Worm (Caenorhabditis elegans) whole organism, L4 larva: Measurements from ENCODE around the gene fbxa-63.

Source experiments
- F26F4.8 ChIP-seq: fragments of 200-800 bp; sonication (Bioruptor generic); conservative IDR thresholded peaks from 2 replicates; pipeline ENCODE4 v1.3.6; 2022; ENCODE audit warnings: missing genetic modification characterization, missing compliant biosample characterization
- F37D6.2 ChIP-seq: sonication (generic microtip); optimal IDR thresholded peaks from 2 replicates; lab custom pipeline; 2016; ENCODE audit warnings: mild to moderate bottlenecking, missing genetic modification characterization, missing compliant biosample characterization
- F49E8.2 ChIP-seq: sonication (generic microtip); optimal IDR thresholded peaks from 2 replicates; lab custom pipeline; 2016; ENCODE audit warnings: missing compliant biosample characterization, mild to moderate bottlenecking, missing genetic modification characterization, borderline replicate concordance
- R02D3.7 ChIP-seq: fragments of 150-350 bp; sonication (generic microtip); optimal IDR thresholded peaks from 3 replicates; lab custom pipeline; 2014; ENCODE audit warnings: missing biosample characterization, missing genetic modification characterization
- Y105C5A.15 ChIP-seq: fragments of 200-800 bp; sonication (Bioruptor generic); IDR thresholded peaks from 2 replicates; pipeline ENCODE4 v1.3.6; 2022; ENCODE audit warnings: missing genetic modification characterization, missing compliant biosample characterization
- Y48G9A.11 ChIP-seq: fragments of 200-800 bp; sonication (Bioruptor generic); IDR thresholded peaks from 2 replicates; pipeline ENCODE4 v1.3.6; 2022; ENCODE audit warnings: missing genetic modification reagents, missing genetic modification characterization, missing compliant biosample characterization
- Y5F2A.4 ChIP-seq: fragments of 200-800 bp; sonication (Bioruptor generic); optimal IDR thresholded peaks from 2 replicates; lab custom pipeline; 2018; ENCODE audit warnings: mild to moderate bottlenecking, missing genetic modification characterization, missing compliant biosample characterization
- Y75B8A.6 ChIP-seq: fragments of 200-800 bp; sonication (Bioruptor generic); IDR thresholded peaks from 2 replicates; pipeline ENCODE4 v1.3.6; 2022; ENCODE audit warnings: missing genetic modification reagents, missing genetic modification characterization, missing compliant biosample characterization
- ZK337.2 ChIP-seq: fragments of 200-800 bp; sonication (Bioruptor generic); IDR thresholded peaks from 2 replicates; pipeline ENCODE4 v1.3.6; 2022; ENCODE audit warnings: missing genetic modification reagents, missing genetic modification characterization, missing compliant biosample characterization
- ZK546.5 ChIP-seq, 2 experiments: sonication (generic microtip); optimal IDR thresholded peaks; 2 replicates each; lab custom pipeline; 2017; ENCODE audit warnings: missing biosample characterization in 2 of 2, missing genetic modification characterization in 2 of 2
- aha-1 ChIP-seq: fragments of 150-350 bp; peaks from one replicate; lab custom pipeline; 2014; ENCODE audit warnings: missing biosample characterization, missing genetic modification characterization
- arid-1 ChIP-seq: fragments of 200-800 bp; sonication (Bioruptor generic); conservative IDR thresholded peaks from 2 replicates; pipeline ENCODE4 v1.3.6; 2022; ENCODE audit warnings: missing genetic modification reagents, missing genetic modification characterization, missing compliant biosample characterization
- attf-4 ChIP-seq: sonication (generic microtip); optimal IDR thresholded peaks from 3 replicates; lab custom pipeline; 2017; ENCODE audit warnings: missing biosample characterization, missing genetic modification characterization
- ceh-28 ChIP-seq: fragments of 150-350 bp; optimal IDR thresholded peaks from 2 replicates; lab custom pipeline; 2014; ENCODE audit warnings: missing biosample characterization, missing genetic modification reagents, missing genetic modification characterization
- ceh-32 ChIP-seq: sonication (generic microtip); optimal IDR thresholded peaks from 2 replicates; lab custom pipeline; 2016; ENCODE audit warnings: mild to moderate bottlenecking, missing genetic modification characterization, missing compliant biosample characterization; ENCODE audit not compliant: poor library complexity
- ceh-44 ChIP-seq: fragments of 200-800 bp; sonication (Bioruptor generic); IDR thresholded peaks from 2 replicates; pipeline ENCODE4 v1.3.6; 2022; ENCODE audit warnings: missing genetic modification reagents, missing genetic modification characterization, missing compliant biosample characterization
- daf-16 ChIP-seq, 3 experiments: sonication (generic microtip); optimal IDR thresholded peaks; 2 replicates each; lab custom pipeline; 2016 to 2017; ENCODE audit warnings: missing genetic modification characterization in 3 of 3, missing genetic modification reagents in 3 of 3, mild to moderate bottlenecking in 2 of 3, missing compliant biosample characterization in 2 of 3, missing biosample characterization in 1 of 3, moderate library complexity in 1 of 3
- daf-19 ChIP-seq: fragments of 200-800 bp; sonication (Bioruptor generic); conservative IDR thresholded peaks from 2 replicates; pipeline ENCODE4 v1.3.6; 2022; ENCODE audit warnings: missing genetic modification characterization, missing compliant biosample characterization
- daf-8 ChIP-seq: fragments of 200-800 bp; sonication (Bioruptor generic); IDR thresholded peaks from 2 replicates; pipeline ENCODE4 v1.3.6; 2022; ENCODE audit warnings: missing genetic modification characterization, missing compliant biosample characterization
- dmd-6 ChIP-seq: fragments of 200-800 bp; sonication (Bioruptor generic); IDR thresholded peaks from 2 replicates; pipeline ENCODE4 v1.3.6; 2022; ENCODE audit warnings: missing genetic modification reagents, missing genetic modification characterization, missing compliant biosample characterization
- duxl-1 ChIP-seq: sonication (generic microtip); optimal IDR thresholded peaks from 2 replicates; lab custom pipeline; 2016; ENCODE audit warnings: mild to moderate bottlenecking, missing genetic modification characterization, moderate library complexity, missing compliant biosample characterization; ENCODE audit not compliant: poor library complexity
- egl-27 ChIP-seq: sonication (generic microtip); optimal IDR thresholded peaks from 3 replicates; lab custom pipeline; 2017; ENCODE audit warnings: missing biosample characterization, missing genetic modification reagents, missing genetic modification characterization
- egl-43 ChIP-seq: fragments of 200-800 bp; sonication (Bioruptor generic); IDR thresholded peaks from 2 replicates; pipeline ENCODE4 v1.3.6; 2022; ENCODE audit warnings: missing genetic modification reagents, missing genetic modification characterization, missing compliant biosample characterization
- hlh-11 ChIP-seq: fragments of 200-800 bp; sonication (Bioruptor generic); optimal IDR thresholded peaks from 2 replicates; lab custom pipeline; 2018; ENCODE audit warnings: mild to moderate bottlenecking, missing genetic modification characterization, missing compliant biosample characterization
- hlh-30 ChIP-seq: sonication (generic microtip); optimal IDR thresholded peaks from 2 replicates; lab custom pipeline; 2017; ENCODE audit warnings: antibody characterized with exemption, mild to moderate bottlenecking, missing genetic modification characterization, missing compliant biosample characterization; ENCODE audit not compliant: insufficient read depth
- jun-1 ChIP-seq: fragments of 150-350 bp; optimal IDR thresholded peaks from 2 replicates; lab custom pipeline; 2014; ENCODE audit warnings: missing biosample characterization, missing genetic modification reagents, missing genetic modification characterization
- lin-15B ChIP-seq: fragments of 150-350 bp; sonication (generic microtip); optimal IDR thresholded peaks from 3 replicates; lab custom pipeline; 2014; ENCODE audit warnings: missing biosample characterization, missing genetic modification characterization
- lin-29 ChIP-seq: fragments of 200-800 bp; sonication (Bioruptor generic); IDR thresholded peaks from 2 replicates; pipeline ENCODE4 v1.3.6; 2022; ENCODE audit warnings: missing genetic modification reagents, missing genetic modification characterization, missing compliant biosample characterization
- lin-38 ChIP-seq: fragments of 200-800 bp; sonication (Bioruptor generic); IDR thresholded peaks from 2 replicates; pipeline ENCODE4 v1.3.6; 2022; ENCODE audit warnings: missing genetic modification reagents, missing genetic modification characterization, missing compliant biosample characterization
- lsy-2 ChIP-seq, 2 experiments: fragments of 150-350 bp in 1 of 2; sonication (generic microtip) in 1 of 2; optimal IDR thresholded peaks; 2 replicates each; lab custom pipeline; 2014 to 2017; ENCODE audit warnings: missing biosample characterization in 2 of 2, missing genetic modification characterization in 2 of 2
- mdl-1 ChIP-seq, 2 experiments: fragments of 150-350 bp in 1 of 2; sonication (generic microtip) in 1 of 2; optimal IDR thresholded peaks; 2 replicates each; lab custom pipeline; 2014 to 2017; ENCODE audit warnings: missing biosample characterization in 2 of 2, missing genetic modification characterization in 2 of 2
- nhr-102 ChIP-seq: sonication (generic microtip); optimal IDR thresholded peaks from 2 replicates; lab custom pipeline; 2016; ENCODE audit warnings: mild to moderate bottlenecking, missing genetic modification characterization, moderate library complexity, missing compliant biosample characterization
- nhr-111 ChIP-seq: fragments of 200-800 bp; sonication (Bioruptor generic); optimal IDR thresholded peaks from 2 replicates; lab custom pipeline; 2018; ENCODE audit warnings: mild to moderate bottlenecking, missing genetic modification characterization, missing compliant biosample characterization
- nhr-25 ChIP-seq: sonication (generic microtip); optimal IDR thresholded peaks from 2 replicates; lab custom pipeline; 2017; ENCODE audit warnings: missing genetic modification characterization, mild to moderate bottlenecking, missing compliant biosample characterization, antibody characterized with exemption, moderate library complexity, borderline replicate concordance; ENCODE audit not compliant: insufficient read depth
- nhr-28 ChIP-seq: fragments of 150-350 bp; optimal IDR thresholded peaks from 2 replicates; lab custom pipeline; 2014; ENCODE audit warnings: missing biosample characterization, missing genetic modification characterization
- nhr-77 ChIP-seq: fragments of 150-350 bp; optimal IDR thresholded peaks from 2 replicates; lab custom pipeline; 2014; ENCODE audit warnings: missing biosample characterization, missing genetic modification characterization
- pha-4 ChIP-seq, 2 experiments: fragments of 150-350 bp in 1 of 2; fragments of 200-800 bp in 1 of 2; sonication (Bioruptor generic) in 1 of 2; IDR thresholded peaks in 1 of 2; optimal IDR thresholded peaks in 1 of 2; 2 replicates each; pipeline versions ENCODE4 v1.3.6 to Lab custom; 2014 to 2022; ENCODE audit warnings: missing genetic modification characterization in 2 of 2, missing genetic modification reagents in 2 of 2, missing biosample characterization in 1 of 2, missing compliant biosample characterization in 1 of 2
- php-3 ChIP-seq: fragments of 200-800 bp; sonication (Bioruptor generic); IDR thresholded peaks from 2 replicates; pipeline ENCODE4 v1.3.6; 2022; ENCODE audit warnings: missing genetic modification reagents, missing genetic modification characterization, missing compliant biosample characterization
- pqm-1 ChIP-seq: sonication (generic microtip); optimal IDR thresholded peaks from 2 replicates; lab custom pipeline; 2017; ENCODE audit warnings: missing biosample characterization, missing genetic modification characterization
- saeg-2 ChIP-seq: fragments of 200-800 bp; sonication (Bioruptor generic); IDR thresholded peaks from 2 replicates; pipeline ENCODE4 v1.3.6; 2022; ENCODE audit warnings: missing genetic modification reagents, missing genetic modification characterization, missing compliant biosample characterization
- snpc-1.2 ChIP-seq: fragments of 200-800 bp; sonication (Bioruptor generic); IDR thresholded peaks from 2 replicates; pipeline ENCODE4 v1.3.6; 2022; ENCODE audit warnings: missing genetic modification reagents, missing genetic modification characterization, missing compliant biosample characterization
- tra-1 ChIP-seq: fragments of 200-800 bp; sonication (Bioruptor generic); IDR thresholded peaks from 2 replicates; pipeline ENCODE4 v1.3.6; 2022; ENCODE audit warnings: missing genetic modification reagents, missing genetic modification characterization, missing compliant biosample characterization
- unc-130 ChIP-seq: sonication (generic microtip); optimal IDR thresholded peaks from 2 replicates; lab custom pipeline; 2016; ENCODE audit warnings: missing genetic modification reagents, missing genetic modification characterization, missing compliant biosample characterization
- vab-7 ChIP-seq: fragments of 200-800 bp; sonication (Bioruptor generic); IDR thresholded peaks from 2 replicates; pipeline ENCODE4 v1.3.6; 2022; ENCODE audit warnings: missing genetic modification reagents, missing genetic modification characterization, missing compliant biosample characterization
- zag-1 ChIP-seq: fragments of 150-350 bp; optimal IDR thresholded peaks from 2 replicates; lab custom pipeline; 2014; ENCODE audit warnings: missing biosample characterization, missing genetic modification characterization

Gene fbxa-63

DNA sequence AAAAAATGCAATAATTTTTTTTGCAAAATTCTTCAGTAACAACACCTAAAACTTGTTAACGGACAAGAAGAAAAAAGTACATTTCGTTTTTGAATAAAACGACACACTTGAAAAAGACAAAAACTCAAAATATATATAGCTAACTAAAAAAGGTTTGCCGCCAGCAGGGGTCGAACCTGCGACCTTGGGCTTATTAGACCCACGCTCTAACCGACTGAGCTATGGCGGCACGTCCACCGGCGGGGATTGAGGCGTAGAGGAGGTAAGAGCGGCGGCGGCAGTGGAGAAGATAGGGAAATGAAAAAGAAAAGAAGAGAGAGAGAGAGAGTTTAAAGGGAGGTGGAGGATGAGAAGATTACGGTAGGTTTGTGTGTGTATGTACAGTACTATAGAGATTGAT is 25.1 kb upstream of the fbxa-63 start (continued):
- TF ChIP-seq ceh-32 (tag; lab: Kevin White, UChicago) (no peak), arid-1 (GFP tag; lab: Robert Waterston, UW) (peak; percentile 57; the same call in 1 of the 2 replicates), nhr-102 (peak; percentile 26), ZK337.2 (GFP tag; lab: Robert Waterston, UW) (no peak), ZK546.5 (tag; optimal IDR thresholded peaks at IDR 0.05; lab: Kevin White, UChicago) (no peak), daf-8 (GFP tag; lab: Robert Waterston, UW) (no peak), R02D3.7 (tag; lab: Kevin White, UChicago) (no peak), ceh-28 (tag; lab: Kevin White, UChicago) (no peak)

ce11 chrIII:1218998-1219397 is 24.3 kb upstream of the fbxa-63 start:
- TF ChIP-seq Y5F2A.4 (GFP tag; lab: Kevin White, UChicago) (no peak), lin-38 (peak; percentile 13), aha-1 (peak; percentile 64)

DNA sequence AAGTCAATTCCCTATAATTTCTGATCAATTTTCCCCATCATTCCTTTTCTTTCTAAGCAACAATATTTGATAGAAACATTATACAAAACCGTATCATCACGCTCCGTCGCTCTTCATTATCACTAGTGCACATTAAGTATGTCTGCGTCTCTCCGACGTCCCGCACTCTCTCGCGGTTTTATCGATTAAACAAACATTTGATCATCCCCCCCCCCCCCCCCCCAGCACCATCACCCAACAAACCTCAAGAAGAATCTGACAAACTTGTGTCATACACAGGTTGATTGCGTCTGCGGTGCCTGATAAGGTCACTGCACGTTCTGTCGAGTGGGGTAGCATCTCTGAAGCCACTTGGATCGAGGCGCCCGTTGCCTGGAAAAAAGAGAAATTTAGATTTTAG is 23.3 kb upstream of the fbxa-63 start:
- no peak for TF ChIP-seq unc-130 (GFP tag; lab: Kevin White, UChicago)
- no peak for TF ChIP-seq vab-7 (GFP tag; lab: Robert Waterston, UW)
- peak; percentile 47 for TF ChIP-seq pqm-1 (tag; lab: Kevin White, UChicago)
- TF ChIP-seq Y75B8A.6 (GFP tag; lab: Robert Waterston, UW): no peak
- TF ChIP-seq lin-29 (GFP tag; lab: Robert Waterston, UW): no peak
- no peak for TF ChIP-seq Y105C5A.15 (GFP tag; lab: Robert Waterston, UW)
- peak; percentile 81 for TF ChIP-seq hlh-11 (tag; lab: Kevin White, UChicago)
- no peak for TF ChIP-seq daf-19 (GFP tag; lab: Robert Waterston, UW)
- no peak for TF ChIP-seq mdl-1 (tag; optimal IDR thresholded peaks at IDR 0.05; lab: Kevin White, UChicago)
- TF ChIP-seq lsy-2 (tag; optimal IDR thresholded peaks at IDR 0.05; lab: Kevin White, UChicago): no peak
- no peak for TF ChIP-seq Y48G9A.11
- no peak for TF ChIP-seq egl-43 (GFP tag; lab: Robert Waterston, UW)
- TF ChIP-seq ceh-28 (tag; lab: Kevin White, UChicago): no peak
- TF ChIP-seq R02D3.7 (tag; lab: Kevin White, UChicago): no peak
- no peak for TF ChIP-seq duxl-1 (tag; lab: Kevin White, UChicago)
- no peak for TF ChIP-seq F37D6.2 (tag; lab: Kevin White, UChicago)
- no peak for TF ChIP-seq nhr-111
- TF ChIP-seq nhr-77: peak; percentile 24
- TF ChIP-seq nhr-25 (tag; lab: Kevin White, UChicago): no peak
- TF ChIP-seq php-3 (GFP tag; lab: Robert Waterston, UW): peak; percentile 61
- TF ChIP-seq hlh-30: peak; percentile 28
- TF ChIP-seq jun-1 (tag; lab: Kevin White, UChicago): no peak
- no peak for TF ChIP-seq lin-15B (tag; lab: Kevin White, UChicago)
- no peak for TF ChIP-seq egl-27 (tag; lab: Kevin White, UChicago)
- peak; percentile 13 for TF ChIP-seq nhr-28 (tag; lab: Kevin White, UChicago)
- no peak for TF ChIP-seq F49E8.2 (tag; lab: Kevin White, UChicago)
- peak; percentile 27; the same call in 1 of the 2 replicates for TF ChIP-seq pha-4 (GFP tag; IDR thresholded peaks at IDR 0.05; lab: Robert Waterston, UW)
- TF ChIP-seq pha-4 (tag; optimal IDR thresholded peaks at IDR 0.05; lab: Kevin White, UChicago): no peak
- no peak for TF ChIP-seq ceh-44 (GFP tag; lab: Robert Waterston, UW)
- no peak for TF ChIP-seq zag-1 (tag; lab: Kevin White, UChicago)
- TF ChIP-seq Y5F2A.4 (GFP tag; lab: Kevin White, UChicago): no peak
- no peak for TF ChIP-seq F26F4.8 (GFP tag; lab: Robert Waterston, UW)
- TF ChIP-seq snpc-1.2 (GFP tag; lab: Robert Waterston, UW): no peak
- no peak for TF ChIP-seq saeg-2 (GFP tag; lab: Robert Waterston, UW)
- no peak for TF ChIP-seq attf-4 (tag; lab: Kevin White, UChicago)
- TF ChIP-seq dmd-6 (GFP tag; lab: Robert Waterston, UW): peak; percentile 66
- TF ChIP-seq tra-1 (GFP tag; lab: Robert Waterston, UW): 0 out of 2 replicates have a peak, but pooled peaks have one; percentile 14
- no peak for TF ChIP-seq daf-16 (GFP tag; optimal IDR thresholded peaks at IDR 0.05; lab: Kevin White, UChicago)
- peak; percentile 41 for TF ChIP-seq daf-16 (tag; optimal IDR thresholded peaks at IDR 0.05; lab: Kevin White, UChicago)
